Worm (Caenorhabditis elegans) whole organism, young adult: ENCODE data around the gene klo-2.

Experiments
- C17E4.6 ChIP-seq: fragments of 200-800 bp; sonication (Bioruptor generic); IDR thresholded peaks from 2 replicates; pipeline ENCODE4 v1.3.6; 2022; ENCODE audit warnings: missing genetic modification reagents, missing genetic modification characterization, missing compliant biosample characterization
- F22D6.2 ChIP-seq: sonication (generic microtip); optimal IDR thresholded peaks from 2 replicates; lab custom pipeline; 2016; ENCODE audit warnings: mild to moderate bottlenecking, missing genetic modification characterization, missing compliant biosample characterization
- F23B12.7 ChIP-seq: sonication (generic microtip); optimal IDR thresholded peaks from 2 replicates; lab custom pipeline; 2017; ENCODE audit warnings: missing genetic modification characterization, mild to moderate bottlenecking, missing compliant biosample characterization, antibody characterized with exemption, moderate library complexity; ENCODE audit not compliant: insufficient read depth
- F33H1.4 ChIP-seq: fragments of 200-800 bp; sonication (Bioruptor generic); IDR thresholded peaks from 2 replicates; pipeline ENCODE4 v1.3.6; 2022; ENCODE audit warnings: missing genetic modification reagents, missing genetic modification characterization, missing compliant biosample characterization
- F52B5.7 ChIP-seq: sonication (generic microtip); optimal IDR thresholded peaks from 2 replicates; lab custom pipeline; 2016; ENCODE audit warnings: mild to moderate bottlenecking, missing genetic modification characterization, missing compliant biosample characterization
- F55B11.4 ChIP-seq: sonication (generic microtip); optimal IDR thresholded peaks from 2 replicates; lab custom pipeline; 2016; ENCODE audit warnings: missing compliant biosample characterization, missing genetic modification characterization, borderline replicate concordance; ENCODE audit not compliant: insufficient read depth
- F57A8.1 ChIP-seq: fragments of 200-800 bp; sonication (Bioruptor generic); optimal IDR thresholded peaks from 2 replicates; lab custom pipeline; 2018; ENCODE audit warnings: mild to moderate bottlenecking, missing genetic modification characterization, moderate library complexity, missing compliant biosample characterization
- T26A5.8 ChIP-seq: sonication (generic microtip); optimal IDR thresholded peaks from 2 replicates; lab custom pipeline; 2016; ENCODE audit warnings: missing genetic modification characterization, missing compliant biosample characterization
- Y53G8AR.9 ChIP-seq: fragments of 200-800 bp; sonication (Bioruptor generic); conservative IDR thresholded peaks from 2 replicates; pipeline ENCODE4 v1.3.6; 2022; ENCODE audit warnings: missing genetic modification reagents, missing genetic modification characterization, missing compliant biosample characterization
- attf-3 ChIP-seq: fragments of 200-800 bp; sonication (Bioruptor generic); conservative IDR thresholded peaks from 2 replicates; pipeline ENCODE4 v1.3.6; 2022; ENCODE audit warnings: missing genetic modification reagents, missing genetic modification characterization, missing compliant biosample characterization
- attf-5 ChIP-seq: fragments of 200-800 bp; sonication (Bioruptor generic); optimal IDR thresholded peaks from 2 replicates; lab custom pipeline; 2018; ENCODE audit warnings: mild to moderate bottlenecking, missing genetic modification characterization, missing compliant biosample characterization
- ceh-100 ChIP-seq: fragments of 200-800 bp; sonication (Bioruptor generic); IDR thresholded peaks from 2 replicates; pipeline ENCODE4 v1.3.6; 2022; ENCODE audit warnings: missing genetic modification reagents, missing genetic modification characterization, missing compliant biosample characterization
- die-1 ChIP-seq: sonication (generic microtip); optimal IDR thresholded peaks from 2 replicates; lab custom pipeline; 2016; ENCODE audit warnings: missing genotype, mild to moderate bottlenecking, missing genetic modification characterization, missing compliant biosample characterization
- dpl-1 ChIP-seq: fragments of 150-350 bp; optimal IDR thresholded peaks from 2 replicates; lab custom pipeline; 2014; ENCODE audit warnings: missing biosample characterization, missing genetic modification reagents, missing genetic modification characterization
- efl-1 ChIP-seq: fragments of 150-350 bp; optimal IDR thresholded peaks from 2 replicates; lab custom pipeline; 2014; ENCODE audit warnings: missing biosample characterization, missing genetic modification reagents, missing genetic modification characterization
- him-1 ChIP-seq: sonication (generic microtip); optimal IDR thresholded peaks from 2 replicates; lab custom pipeline; 2016; ENCODE audit warnings: missing genotype, missing genetic modification reagents, missing genetic modification characterization, missing compliant biosample characterization
- lag-1 ChIP-seq: fragments of 200-800 bp; sonication (Bioruptor generic); IDR thresholded peaks from 2 replicates; pipeline ENCODE4 v1.3.6; 2022; ENCODE audit warnings: missing genetic modification reagents, missing genetic modification characterization, missing compliant biosample characterization
- lin-35 ChIP-seq, 3 experiments: fragments of 150-350 bp in 2 of 3; sonication (generic microtip) in 1 of 3; optimal IDR thresholded peaks; 2 replicates each; lab custom pipeline; 2014 to 2018; ENCODE audit warnings: missing biosample characterization in 3 of 3, missing genetic modification characterization in 3 of 3, missing genetic modification reagents in 3 of 3
- lin-54 ChIP-seq: fragments of 200-800 bp; sonication (Bioruptor generic); optimal IDR thresholded peaks from 2 replicates; lab custom pipeline; 2018; ENCODE audit warnings: mild to moderate bottlenecking, missing genetic modification characterization, missing compliant biosample characterization
- lir-1 ChIP-seq: fragments of 200-800 bp; sonication (Bioruptor generic); conservative IDR thresholded peaks from 2 replicates; pipeline ENCODE4 v1.3.6; 2022; ENCODE audit warnings: missing genetic modification reagents, missing genetic modification characterization, missing compliant biosample characterization
- lsl-1 ChIP-seq: fragments of 200-800 bp; sonication (Bioruptor generic); optimal IDR thresholded peaks from 2 replicates; lab custom pipeline; 2018; ENCODE audit warnings: mild to moderate bottlenecking, missing genetic modification characterization, moderate library complexity, missing compliant biosample characterization
- madf-3 ChIP-seq: fragments of 200-800 bp; sonication (Bioruptor generic); IDR thresholded peaks from 2 replicates; pipeline ENCODE4 v1.3.6; 2022; ENCODE audit warnings: missing genetic modification reagents, missing genetic modification characterization, missing compliant biosample characterization
- mcd-1 ChIP-seq: fragments of 200-800 bp; sonication (Bioruptor generic); IDR thresholded peaks from 2 replicates; pipeline ENCODE4 v1.3.6; 2022; ENCODE audit warnings: missing genetic modification reagents, missing genetic modification characterization, missing compliant biosample characterization
- mel-28 ChIP-seq: sonication (generic microtip); optimal IDR thresholded peaks from 2 replicates; lab custom pipeline; 2016; ENCODE audit warnings: borderline replicate concordance, mild to moderate bottlenecking, missing genetic modification characterization, missing compliant biosample characterization
- nfya-2 ChIP-seq: fragments of 200-800 bp; sonication (Bioruptor generic); IDR thresholded peaks from 2 replicates; pipeline ENCODE4 v1.3.6; 2022; ENCODE audit warnings: missing genetic modification reagents, missing genetic modification characterization, missing compliant biosample characterization
- nfyb-1 ChIP-seq: fragments of 200-800 bp; sonication (Bioruptor generic); IDR thresholded peaks from 2 replicates; pipeline ENCODE4 v1.3.6; 2022; ENCODE audit warnings: missing genetic modification reagents, missing genetic modification characterization, missing compliant biosample characterization
- nhr-179 ChIP-seq: sonication (generic microtip); optimal IDR thresholded peaks from 2 replicates; lab custom pipeline; 2016; ENCODE audit warnings: mild to moderate bottlenecking, missing genetic modification characterization, missing compliant biosample characterization
- nhr-80 ChIP-seq: sonication (generic microtip); optimal IDR thresholded peaks from 2 replicates; lab custom pipeline; 2016; ENCODE audit warnings: missing genetic modification characterization, missing compliant biosample characterization
- rcor-1 ChIP-seq: fragments of 200-800 bp; sonication (Bioruptor generic); IDR thresholded peaks from 2 replicates; pipeline ENCODE4 v1.3.6; 2022; ENCODE audit warnings: missing genetic modification reagents, missing genetic modification characterization, missing compliant biosample characterization
- zim-3 ChIP-seq: sonication (generic microtip); optimal IDR thresholded peaks from 2 replicates; lab custom pipeline; 2017; ENCODE audit warnings: mild to moderate bottlenecking, missing genetic modification characterization, moderate library complexity, missing compliant biosample characterization
- ztf-25 ChIP-seq: fragments of 200-800 bp; sonication (Bioruptor generic); IDR thresholded peaks from 2 replicates; pipeline ENCODE4 v1.3.6; 2022; ENCODE audit warnings: missing genetic modification reagents, missing genetic modification characterization, missing compliant biosample characterization
- ztf-3 ChIP-seq: fragments of 200-800 bp; sonication (Bioruptor generic); optimal IDR thresholded peaks from 2 replicates; lab custom pipeline; 2018; ENCODE audit warnings: mild to moderate bottlenecking, missing genetic modification characterization, missing compliant biosample characterization

Gene klo-2

DNA sequence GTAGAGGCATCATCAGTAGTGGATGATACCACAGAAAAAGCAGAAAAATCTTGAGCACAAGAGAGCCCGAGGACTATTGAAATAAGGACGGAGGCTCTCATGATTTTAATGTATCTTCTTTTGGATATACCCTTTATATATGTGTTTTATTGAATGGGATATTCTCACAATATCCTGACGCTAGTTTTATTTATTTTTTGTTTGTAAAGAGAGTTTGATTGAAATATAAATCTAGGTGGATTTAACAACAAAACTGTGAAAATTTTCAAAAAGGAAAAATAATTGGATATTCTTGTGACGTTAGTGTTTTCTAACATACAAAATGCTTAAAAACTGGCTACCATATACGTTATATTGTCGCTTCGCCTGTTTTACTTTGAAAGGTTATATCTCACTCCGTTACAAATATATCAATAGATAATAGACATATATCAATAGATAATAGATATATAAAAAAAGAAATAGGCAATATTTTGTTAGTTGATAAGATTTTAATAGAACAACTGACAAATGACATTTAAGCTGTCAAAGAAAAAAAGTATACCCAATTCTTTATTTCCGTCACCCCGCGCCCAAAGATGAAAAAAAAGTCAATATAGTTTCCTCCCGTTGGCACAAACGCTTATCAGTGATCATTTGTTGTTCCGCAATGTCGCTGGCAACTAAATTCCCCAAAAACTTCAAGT, at the start of gene klo-2, which contains the start of gene E02H9.7:
klo-2 (plus strand) TSS at position 636 of the 686 bp plus-strand sequence.
E02H9.7 (minus strand) TSS at position 101 of the 686 bp plus-strand sequence.
- TF ChIP-seq rcor-1: no peak
- peak; percentile 28 for TF ChIP-seq nhr-80
- no peak for TF ChIP-seq F57A8.1 (GFP tag; lab: Kevin White, UChicago)

DNA sequence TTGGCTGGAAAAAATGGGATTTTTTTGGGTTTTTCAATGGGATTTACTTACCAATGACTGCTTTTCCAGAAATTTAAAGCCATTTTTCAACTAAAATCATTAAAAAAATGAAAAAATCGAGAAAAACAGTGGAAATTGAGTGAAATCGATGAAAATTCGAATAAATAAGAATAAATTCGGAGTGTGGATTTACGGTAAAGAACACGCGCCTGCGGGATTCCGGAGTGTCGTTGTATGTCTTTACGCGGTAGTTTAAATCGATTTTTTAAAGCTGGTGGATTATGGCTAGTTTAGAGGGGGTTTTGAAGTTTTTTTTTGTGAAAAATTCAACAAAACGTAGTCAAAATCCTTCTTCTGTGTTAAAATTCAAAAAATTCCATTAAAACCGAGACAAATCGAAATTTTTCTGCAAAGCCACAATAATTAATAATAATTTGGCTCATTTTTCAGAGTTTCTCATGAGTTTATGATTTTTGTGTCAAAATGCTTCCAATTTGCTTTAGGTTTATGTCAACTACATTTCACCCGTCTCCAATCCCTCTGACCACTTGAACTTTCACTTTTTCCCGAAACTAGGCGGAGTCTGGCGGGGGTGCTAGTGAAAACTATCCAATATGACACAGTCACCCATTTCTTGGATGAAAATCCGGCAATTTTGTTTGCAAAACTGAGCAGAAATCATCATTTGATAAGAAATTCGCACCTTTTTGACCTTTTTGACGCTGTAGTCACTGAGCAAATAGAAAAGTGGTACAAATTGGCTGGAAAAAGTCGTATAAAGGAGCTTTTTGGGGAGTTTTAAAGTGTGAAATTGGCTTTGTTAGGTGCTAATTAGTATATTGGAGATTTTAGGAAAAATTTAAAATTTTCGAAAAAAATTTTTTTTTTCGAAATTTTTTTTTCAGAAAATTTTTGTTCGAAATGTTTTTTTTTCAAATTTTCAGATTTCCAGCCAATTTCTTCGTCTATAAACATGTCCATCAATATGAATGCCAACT, 44.6 kb upstream of the klo-2 start, which contains the start of the genes cic-1 and strm-1:
cic-1 (minus strand) TSS at position 96 of the 998 bp plus-strand sequence.
strm-1 (plus strand) TSS at position 945 of the 998 bp plus-strand sequence.
- peak; percentile 35; the same call in 1 of the 2 replicates for TF ChIP-seq F33H1.4 (GFP tag; lab: Robert Waterston, UW)
- peak; percentile 75 for TF ChIP-seq lin-54
- no peak for TF ChIP-seq zim-3 (tag; lab: Kevin White, UChicago)
- TF ChIP-seq dpl-1 (GFP tag; lab: Kevin White, UChicago): peak; percentile 52
- TF ChIP-seq attf-5: peak; percentile 33
- TF ChIP-seq nfyb-1 (GFP tag; lab: Robert Waterston, UW): no peak
- no peak for TF ChIP-seq F22D6.2 (tag; lab: Kevin White, UChicago)
- TF ChIP-seq mcd-1 (GFP tag; lab: Robert Waterston, UW): 0 out of 2 replicates have a peak, but pooled peaks have one; percentile 17
- no peak for TF ChIP-seq F52B5.7 (tag; lab: Kevin White, UChicago)
- peak; percentile 51 for TF ChIP-seq efl-1 (GFP tag; lab: Kevin White, UChicago)
- no peak for TF ChIP-seq ztf-25 (GFP tag; lab: Robert Waterston, UW)
- TF ChIP-seq die-1: no peak
- peak; percentile 17 for TF ChIP-seq F23B12.7 (tag; lab: Kevin White, UChicago)
- TF ChIP-seq nhr-179: no peak
- TF ChIP-seq lsl-1 (GFP tag; lab: Kevin White, UChicago): peak; percentile 17
- peak; percentile 98 for TF ChIP-seq attf-3 (GFP tag; lab: Robert Waterston, UW)
- peak in 2 of 3 experiments; percentile 5 to 72 for TF ChIP-seq lin-35 (GFP tag; optimal IDR thresholded peaks at IDR 0.05; lab: Kevin White, UChicago)
- TF ChIP-seq C17E4.6 (GFP tag; lab: Robert Waterston, UW): no peak
- TF ChIP-seq, all 124 proteins: peak for 10

DNA sequence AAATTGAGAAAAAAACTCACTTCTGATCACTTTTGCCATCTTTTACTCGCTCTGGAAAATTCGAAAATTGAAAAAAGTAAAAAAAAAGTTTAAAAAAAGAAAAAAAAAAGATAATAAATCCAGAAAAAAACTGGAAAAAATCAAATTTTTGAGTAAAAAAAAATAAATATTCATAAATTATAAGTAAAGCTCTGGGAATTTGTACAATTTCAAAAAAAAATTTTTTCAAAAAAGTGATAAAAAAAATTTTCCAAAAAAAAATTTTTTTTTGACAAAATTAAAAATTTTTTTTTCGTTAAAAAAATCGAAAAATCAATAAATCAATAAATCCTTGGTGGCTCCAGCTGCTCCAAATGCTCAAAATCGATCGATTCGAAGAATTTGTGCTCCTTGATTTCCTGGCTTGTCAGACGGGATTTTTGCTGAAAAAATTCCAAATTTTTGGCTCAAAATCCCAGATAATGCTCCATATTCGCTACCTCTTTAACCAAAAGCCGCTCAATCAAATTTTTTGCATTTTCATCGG, 35.0 kb upstream of the klo-2 start, which contains the start of gene mrpl-30:
mrpl-30 (minus strand) TSS at position 51 of the 526 bp plus-strand sequence.
- TF ChIP-seq ceh-100 (no peak), lin-35 (GFP tag; optimal IDR thresholded peaks at IDR 0.05; lab: Kevin White, UChicago) (no peak), lir-1 (GFP tag; lab: Robert Waterston, UW) (no peak), mel-28 (no peak), madf-3 (no peak), ztf-3 (GFP tag; lab: Kevin White, UChicago) (no peak), T26A5.8 (tag; lab: Kevin White, UChicago) (no peak), nfya-2 (GFP tag; lab: Robert Waterston, UW) (no peak), C17E4.6 (GFP tag; lab: Robert Waterston, UW) (no peak), F55B11.4 (tag; lab: Kevin White, UChicago) (no peak), Y53G8AR.9 (no peak), lag-1 (GFP tag; lab: Robert Waterston, UW) (no peak), attf-3 (GFP tag; lab: Robert Waterston, UW) (no peak), him-1 (tag; lab: Kevin White, UChicago) (no peak)
- TF ChIP-seq, all 124 proteins: peak for 0
